Worm (Caenorhabditis elegans) whole organism, midembryonic: Measurements from ENCODE around the gene T21C12.4.

Experiments
- T22C8.4 ChIP-seq: fragments of 200-800 bp; sonication (Bioruptor generic); IDR thresholded peaks from 2 replicates; pipeline ENCODE4 v1.3.6; 2022; ENCODE audit warnings: missing genetic modification characterization, missing compliant biosample characterization
- cog-1 ChIP-seq: sonication (generic microtip); optimal IDR thresholded peaks from 2 replicates; lab custom pipeline; 2016; ENCODE audit warnings: missing genetic modification characterization, missing compliant biosample characterization
- flt-1 ChIP-seq: fragments of 200-800 bp; sonication (Bioruptor generic); IDR thresholded peaks from 2 replicates; pipeline ENCODE4 v1.3.6; 2022; ENCODE audit warnings: missing genetic modification characterization, missing compliant biosample characterization
- klf-2 ChIP-seq: fragments of 200-800 bp; sonication (Bioruptor generic); conservative IDR thresholded peaks from 2 replicates; pipeline ENCODE4 v1.3.6; 2022; ENCODE audit warnings: missing genetic modification reagents, missing genetic modification characterization, missing compliant biosample characterization
- med-1 ChIP-seq: sonication (generic microtip); optimal IDR thresholded peaks from 2 replicates; lab custom pipeline; 2017; ENCODE audit warnings: missing genetic modification characterization, mild to moderate bottlenecking, missing compliant biosample characterization, antibody characterized with exemption, missing genetic modification reagents; ENCODE audit not compliant: insufficient read depth
- ref-1 ChIP-seq: fragments of 200-800 bp; sonication (Bioruptor generic); conservative IDR thresholded peaks from 2 replicates; pipeline ENCODE4 v1.3.6; 2022; ENCODE audit warnings: missing genetic modification reagents, missing genetic modification characterization, missing compliant biosample characterization
- tab-1 ChIP-seq: fragments of 200-800 bp; sonication (Bioruptor generic); IDR thresholded peaks from 2 replicates; pipeline ENCODE4 v1.3.6; 2022; ENCODE audit warnings: missing genetic modification characterization, missing compliant biosample characterization
- ztf-23 ChIP-seq: fragments of 200-800 bp; sonication (Bioruptor generic); IDR thresholded peaks from 2 replicates; pipeline ENCODE4 v1.3.6; 2022; ENCODE audit warnings: missing genetic modification reagents, missing genetic modification characterization, missing compliant biosample characterization
- ztf-29 ChIP-seq: fragments of 200-800 bp; sonication (Bioruptor generic); IDR thresholded peaks from 2 replicates; pipeline ENCODE4 v1.3.6; 2022; ENCODE audit warnings: missing genetic modification reagents, missing genetic modification characterization, missing compliant biosample characterization

T21C12.4 gene

DNA sequence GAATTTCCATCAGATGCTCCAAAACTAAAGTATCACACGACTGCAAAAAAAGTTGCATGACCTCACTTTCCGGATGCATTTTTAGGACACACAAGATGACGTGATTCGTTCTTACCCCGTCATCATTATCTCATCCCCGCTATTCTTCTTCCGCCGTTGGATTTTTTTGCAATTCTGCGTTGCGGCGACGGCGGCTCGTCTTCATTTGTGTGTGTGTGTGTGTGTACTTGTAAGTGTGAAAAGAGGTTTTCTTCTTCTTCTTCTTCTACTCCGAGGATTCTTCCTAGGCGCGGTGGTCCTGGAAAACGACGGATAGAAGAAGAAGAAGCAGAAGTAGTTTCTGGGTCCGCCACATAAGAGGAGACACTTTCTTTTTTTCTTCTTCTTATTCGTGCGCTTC, 42.1 kb downstream of the T21C12.4 start:
- TF ChIP-seq tab-1 (GFP tag; lab: Robert Waterston, UW) (no peak), ztf-29 (no peak), T22C8.4 (no peak), med-1 (GFP tag; lab: Kevin White, UChicago) (no peak), klf-2 (GFP tag; lab: Robert Waterston, UW) (no peak), ztf-23 (GFP tag; lab: Robert Waterston, UW) (no peak), flt-1 (no peak), cog-1 (tag; lab: Kevin White, UChicago) (no peak), ref-1 (GFP tag; lab: Robert Waterston, UW) (no peak)

- no peak for TF ChIP-seq med-1 (GFP tag; lab: Kevin White, UChicago)
- TF ChIP-seq cog-1 (tag; lab: Kevin White, UChicago) = no peak
- TF ChIP-seq ztf-29 = no peak
- no peak for TF ChIP-seq ztf-23 (GFP tag; lab: Robert Waterston, UW)
- TF ChIP-seq T22C8.4 = no peak
- TF ChIP-seq flt-1 = no peak
- TF ChIP-seq klf-2 (GFP tag; lab: Robert Waterston, UW) = no peak
- TF ChIP-seq tab-1 (GFP tag; lab: Robert Waterston, UW) = no peak
- TF ChIP-seq ref-1 (GFP tag; lab: Robert Waterston, UW) = no peak
Measured at ce11 chrIII:10512570-10512969, 45.2 kb downstream of the T21C12.4 start.

DNA sequence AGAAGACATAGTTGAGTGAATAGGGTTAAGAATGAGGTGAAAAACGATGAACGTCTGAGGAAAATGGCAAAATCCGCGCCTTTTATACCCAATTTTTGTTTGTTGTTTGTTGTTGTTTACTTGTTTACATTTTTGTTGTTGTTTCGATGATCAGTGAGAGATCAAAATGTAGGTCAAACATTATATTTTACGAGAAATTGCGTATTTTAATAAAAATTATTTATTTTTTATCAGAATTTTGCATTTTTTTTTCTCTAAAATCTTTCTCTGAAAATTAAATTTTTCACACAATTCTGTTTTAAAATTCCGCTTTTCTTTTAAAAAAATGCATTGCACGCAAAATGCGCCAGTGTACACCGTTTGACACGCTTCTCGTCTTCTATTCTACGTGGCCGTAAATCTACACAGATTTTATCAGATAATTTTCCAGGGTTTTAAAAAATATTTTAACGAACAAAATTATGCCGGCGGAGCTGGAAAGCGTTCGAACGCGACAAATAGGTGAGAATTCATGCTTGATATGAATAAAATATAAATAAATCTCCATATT, 51.0 kb downstream of the T21C12.4 start, which contains the start of the genes sip-1 and sly-1:
sip-1 (minus strand) TSS at position 103 of the 550 bp plus-strand sequence.
sly-1 (plus strand) TSS at position 360 of the 550 bp plus-strand sequence.
- TF ChIP-seq med-1 (GFP tag; lab: Kevin White, UChicago) (no peak), flt-1 (no peak), ztf-29 (no peak), ref-1 (GFP tag; lab: Robert Waterston, UW) (no peak), tab-1 (GFP tag; lab: Robert Waterston, UW) (no peak), ztf-23 (GFP tag; lab: Robert Waterston, UW) (no peak), cog-1 (tag; lab: Kevin White, UChicago) (no peak), T22C8.4 (no peak), klf-2 (GFP tag; lab: Robert Waterston, UW) (no peak)

ce11 chrIII:10505943-10506698, 51.7 kb downstream of the T21C12.4 start:
- no peak for TF ChIP-seq klf-2 (GFP tag; lab: Robert Waterston, UW)
- no peak for TF ChIP-seq flt-1
- no peak for TF ChIP-seq ref-1 (GFP tag; lab: Robert Waterston, UW)
- TF ChIP-seq cog-1 (tag; lab: Kevin White, UChicago) = no peak
- no peak for TF ChIP-seq T22C8.4
- TF ChIP-seq ztf-23 (GFP tag; lab: Robert Waterston, UW) = no peak
- TF ChIP-seq tab-1 (GFP tag; lab: Robert Waterston, UW) = no peak
- TF ChIP-seq ztf-29 = no peak
- TF ChIP-seq med-1 (GFP tag; lab: Kevin White, UChicago) = no peak

DNA sequence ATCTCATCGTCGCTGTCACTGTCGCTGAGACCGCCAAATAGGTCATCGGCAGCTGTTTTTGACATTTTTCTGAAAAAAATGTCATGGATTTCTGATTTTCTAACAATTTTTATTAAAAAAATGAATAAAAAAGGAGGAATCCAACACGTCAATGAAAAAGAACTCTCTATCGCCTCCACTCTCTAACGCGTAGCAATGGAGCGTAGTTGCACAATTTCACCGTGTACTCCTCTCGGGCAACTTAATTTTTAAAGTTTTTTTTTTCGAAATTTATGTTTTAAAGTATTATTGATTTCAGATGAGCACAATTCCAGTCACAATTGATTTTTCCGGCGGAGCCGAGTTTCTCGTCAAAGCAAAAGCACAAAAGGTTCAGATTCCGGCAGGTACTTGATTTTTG, 52.6 kb downstream of the T21C12.4 start, which contains the start of the genes taf-11.3 and urm-1:
taf-11.3 (minus strand) TSS at position 69 of the 400 bp plus-strand sequence.
urm-1 (plus strand) TSS at position 299 of the 400 bp plus-strand sequence.
- TF ChIP-seq ztf-29 = no peak

DNA sequence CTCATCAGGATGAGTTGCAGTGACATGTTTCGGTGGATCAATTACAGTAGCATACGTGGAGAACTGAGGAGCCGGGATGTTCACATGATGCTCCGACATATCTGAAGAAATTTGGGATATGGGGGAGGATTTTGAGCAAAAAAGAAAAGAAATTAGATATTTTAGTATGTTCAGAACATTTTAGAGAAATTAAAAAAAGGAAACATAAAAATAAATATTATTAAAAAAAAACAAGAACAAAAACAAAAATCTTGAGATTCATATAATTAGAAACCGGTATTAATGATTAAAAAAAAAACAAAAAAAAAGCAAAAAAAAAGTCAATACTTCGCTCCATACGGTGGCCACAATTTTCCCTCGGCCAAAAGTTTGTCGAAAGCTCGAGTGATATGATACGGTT, 54.1 kb downstream of the T21C12.4 start, which contains the start of gene rab-33:
rab-33 (minus strand) TSS at position 101 of the 400 bp plus-strand sequence.
- TF ChIP-seq klf-2 (GFP tag; lab: Robert Waterston, UW) = no peak
- TF ChIP-seq flt-1 = no peak
- no peak for TF ChIP-seq med-1 (GFP tag; lab: Kevin White, UChicago)
- no peak for TF ChIP-seq ztf-29
- TF ChIP-seq ref-1 (GFP tag; lab: Robert Waterston, UW) = no peak
- TF ChIP-seq cog-1 (tag; lab: Kevin White, UChicago) = no peak
- no peak for TF ChIP-seq T22C8.4
- TF ChIP-seq tab-1 (GFP tag; lab: Robert Waterston, UW) = no peak
- TF ChIP-seq ztf-23 (GFP tag; lab: Robert Waterston, UW) = no peak
